Worm (Caenorhabditis elegans) whole organism, L1 larva: ENCODE results near the gene egl-2.
A peak's percentile ranks its signal among the peaks of the same experiment; 100 is the strongest.

Source experiments
- C16A3.4 ChIP-seq: fragments of 150-350 bp; optimal IDR thresholded peaks from 2 replicates; lab custom pipeline; 2014; ENCODE audit warnings: missing biosample characterization, missing genetic modification characterization
- C34B4.2 ChIP-seq: sonication (generic microtip); optimal IDR thresholded peaks from 2 replicates; lab custom pipeline; 2017; ENCODE audit warnings: mild to moderate bottlenecking, missing genetic modification characterization, missing compliant biosample characterization
- F16B12.6 ChIP-seq: fragments of 150-350 bp; optimal IDR thresholded peaks from 2 replicates; lab custom pipeline; 2014; ENCODE audit warnings: missing biosample characterization, missing genetic modification characterization
- alr-1 ChIP-seq: fragments of 200-800 bp; sonication (Bioruptor generic); optimal IDR thresholded peaks from 2 replicates; lab custom pipeline; 2018; ENCODE audit warnings: borderline replicate concordance, mild to moderate bottlenecking, missing genetic modification characterization, missing compliant biosample characterization
- aly-2 ChIP-seq: fragments of 150-350 bp; optimal IDR thresholded peaks from 2 replicates; lab custom pipeline; 2014; ENCODE audit warnings: missing biosample characterization, missing genetic modification characterization
- blmp-1 ChIP-seq: fragments of 150-350 bp; optimal IDR thresholded peaks from 2 replicates; lab custom pipeline; 2014; ENCODE audit warnings: missing biosample characterization, missing genetic modification characterization
- ceh-63 ChIP-seq: fragments of 200-800 bp; sonication (Bioruptor generic); optimal IDR thresholded peaks from 2 replicates; lab custom pipeline; 2018; ENCODE audit warnings: mild to moderate bottlenecking, missing genetic modification characterization, missing compliant biosample characterization
- ceh-90 ChIP-seq: sonication (generic microtip); optimal IDR thresholded peaks from 2 replicates; lab custom pipeline; 2016; ENCODE audit warnings: missing genetic modification characterization, missing compliant biosample characterization
- dpl-1 ChIP-seq, 3 experiments: fragments of 150-350 bp in 2 of 3; sonication (generic microtip) in 1 of 3; optimal IDR thresholded peaks; 2 replicates each; lab custom pipeline; 2014 to 2017; ENCODE audit warnings: missing biosample characterization in 3 of 3, missing genetic modification characterization in 3 of 3, missing genetic modification reagents in 3 of 3
- elt-2 ChIP-seq: sonication (generic microtip); optimal IDR thresholded peaks from 2 replicates; lab custom pipeline; 2016; ENCODE audit warnings: missing genetic modification characterization, mild to moderate bottlenecking, inconsistent platforms, missing compliant biosample characterization, missing genetic modification reagents
- fkh-4 ChIP-seq: sonication (generic microtip); optimal IDR thresholded peaks from 2 replicates; lab custom pipeline; 2016; ENCODE audit warnings: missing compliant biosample characterization, missing genetic modification characterization, borderline replicate concordance
- grh-1 ChIP-seq: fragments of 200-800 bp; sonication (Bioruptor generic); IDR thresholded peaks from 2 replicates; pipeline ENCODE4 v1.3.6; 2022; ENCODE audit warnings: missing genetic modification reagents, missing genetic modification characterization, missing compliant biosample characterization
- hpl-2 ChIP-seq: fragments of 150-350 bp; optimal IDR thresholded peaks from 2 replicates; lab custom pipeline; 2014; ENCODE audit warnings: missing biosample characterization, missing genetic modification reagents, missing genetic modification characterization
- irx-1 ChIP-seq: sonication (generic microtip); optimal IDR thresholded peaks from 2 replicates; lab custom pipeline; 2016; ENCODE audit warnings: missing genetic modification characterization, missing compliant biosample characterization
- jun-1 ChIP-seq: fragments of 150-350 bp; optimal IDR thresholded peaks from 2 replicates; lab custom pipeline; 2014; ENCODE audit warnings: missing biosample characterization, missing genetic modification reagents, missing genetic modification characterization
- lin-14 ChIP-seq: fragments of 200-800 bp; sonication (Bioruptor generic); optimal IDR thresholded peaks from 2 replicates; lab custom pipeline; 2018; ENCODE audit warnings: mild to moderate bottlenecking, missing genetic modification characterization, moderate library complexity, missing compliant biosample characterization
- lin-15B ChIP-seq: fragments of 150-350 bp; sonication (generic microtip); optimal IDR thresholded peaks from 3 replicates; lab custom pipeline; 2014; ENCODE audit warnings: missing biosample characterization, missing genetic modification characterization
- mef-2 ChIP-seq: fragments of 150-350 bp; optimal IDR thresholded peaks from 2 replicates; lab custom pipeline; 2014; ENCODE audit warnings: missing biosample characterization, missing genetic modification characterization
- mep-1 ChIP-seq: fragments of 150-350 bp; optimal IDR thresholded peaks from 2 replicates; lab custom pipeline; 2014; ENCODE audit warnings: missing biosample characterization, missing genetic modification characterization
- nhr-237 ChIP-seq: fragments of 150-350 bp; optimal IDR thresholded peaks from 2 replicates; lab custom pipeline; 2014; ENCODE audit warnings: missing biosample characterization, missing genetic modification characterization
- nhr-28 ChIP-seq: fragments of 150-350 bp; optimal IDR thresholded peaks from 2 replicates; lab custom pipeline; 2014; ENCODE audit warnings: missing biosample characterization, missing genetic modification characterization
- nhr-47 ChIP-seq: sonication (generic microtip); optimal IDR thresholded peaks from 2 replicates; lab custom pipeline; 2016; ENCODE audit warnings: mild to moderate bottlenecking, missing genetic modification characterization, moderate library complexity, missing compliant biosample characterization
- nhr-71 ChIP-seq: sonication (generic microtip); optimal IDR thresholded peaks from 2 replicates; lab custom pipeline; 2016; ENCODE audit warnings: mild to moderate bottlenecking, missing genetic modification characterization, moderate library complexity, missing compliant biosample characterization
- pag-3 ChIP-seq: sonication (generic microtip); optimal IDR thresholded peaks from 2 replicates; lab custom pipeline; 2017; ENCODE audit warnings: missing genetic modification characterization, mild to moderate bottlenecking, missing compliant biosample characterization, antibody characterized with exemption, borderline replicate concordance; ENCODE audit not compliant: insufficient read depth
- rnt-1 ChIP-seq: sonication (generic microtip); optimal IDR thresholded peaks from 2 replicates; lab custom pipeline; 2016; ENCODE audit warnings: mild to moderate bottlenecking, missing genetic modification characterization, moderate library complexity, missing compliant biosample characterization
- snu-23 ChIP-seq: sonication (generic microtip); optimal IDR thresholded peaks from 2 replicates; lab custom pipeline; 2016; ENCODE audit warnings: missing genetic modification characterization, missing compliant biosample characterization
- tbx-2 ChIP-seq: sonication (generic microtip); optimal IDR thresholded peaks from 2 replicates; lab custom pipeline; 2016; ENCODE audit warnings: missing genetic modification characterization, missing compliant biosample characterization
- unc-130 ChIP-seq: fragments of 150-350 bp; optimal IDR thresholded peaks from 2 replicates; lab custom pipeline; 2017; ENCODE audit warnings: missing biosample characterization, missing genetic modification characterization, inconsistent platforms
- unc-30 ChIP-seq: sonication (generic microtip); optimal IDR thresholded peaks from 2 replicates; lab custom pipeline; 2017; ENCODE audit warnings: missing biosample characterization, missing genetic modification characterization
- unc-86 ChIP-seq: sonication (generic microtip); optimal IDR thresholded peaks from 2 replicates; lab custom pipeline; 2016; ENCODE audit warnings: missing genetic modification characterization, missing compliant biosample characterization
- unc-98 ChIP-seq: fragments of 200-800 bp; sonication (Bioruptor generic); IDR thresholded peaks from 2 replicates; pipeline ENCODE4 v1.3.6; 2022; ENCODE audit warnings: missing genetic modification characterization, missing compliant biosample characterization
- vab-15 ChIP-seq: sonication (generic microtip); optimal IDR thresholded peaks from 2 replicates; lab custom pipeline; 2017; ENCODE audit warnings: missing genotype, mild to moderate bottlenecking, missing genetic modification characterization, missing compliant biosample characterization

The egl-2 gene

DNA sequence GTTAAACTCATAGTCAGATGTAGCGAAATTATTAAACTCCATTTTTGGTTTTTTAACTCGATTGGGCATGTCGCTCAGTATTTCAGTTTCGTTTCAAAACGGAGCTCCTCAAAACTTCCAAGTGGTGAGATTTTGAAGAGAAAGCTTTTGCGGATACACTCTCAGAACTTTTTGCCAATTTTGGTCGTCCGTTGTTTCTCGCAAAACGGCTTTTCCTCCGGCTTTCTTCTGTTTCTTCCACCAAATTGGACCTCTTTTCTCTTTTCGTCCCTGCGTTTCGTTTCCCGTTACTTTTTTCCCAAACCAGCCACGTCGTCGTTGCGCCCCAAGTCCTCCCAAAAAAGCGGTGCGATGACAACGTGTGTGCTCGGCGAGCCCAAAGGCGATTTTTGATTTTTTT lies 39.1 kb downstream of the egl-2 start, which contains the start of gene C39F7.1:
TSS of gene C39F7.1 (plus strand) at position 301 of the 400 bp plus-strand sequence.
- no peak for TF ChIP-seq hpl-2 (GFP tag; lab: Kevin White, UChicago)
- TF ChIP-seq lin-14 = peak; percentile 43
- TF ChIP-seq, all 84 proteins: peak for 1

DNA sequence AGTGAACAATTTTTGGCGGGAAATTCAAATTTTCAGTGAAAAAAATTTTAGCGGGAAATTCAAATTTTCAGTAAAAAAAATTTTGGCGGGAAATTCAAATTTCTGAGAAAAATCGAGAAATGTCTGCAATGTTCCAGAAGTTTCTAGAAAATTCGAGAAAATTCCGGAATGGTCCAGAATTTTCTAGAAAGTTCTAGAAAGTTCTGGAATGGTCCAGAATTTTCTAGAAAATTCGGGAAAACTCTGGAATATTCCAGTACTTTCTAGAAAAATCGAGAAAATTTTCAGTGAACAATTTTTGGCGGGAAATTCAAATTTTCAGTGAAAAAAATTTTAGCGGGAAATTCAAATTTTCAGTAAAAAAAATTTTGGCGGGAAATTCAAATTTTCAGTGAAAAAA lies 42.1 kb downstream of the egl-2 start:
- 0 out of 2 replicates have a peak, but pooled peaks have one; percentile 19 for TF ChIP-seq unc-98 (GFP tag; lab: Robert Waterston, UW)

DNA sequence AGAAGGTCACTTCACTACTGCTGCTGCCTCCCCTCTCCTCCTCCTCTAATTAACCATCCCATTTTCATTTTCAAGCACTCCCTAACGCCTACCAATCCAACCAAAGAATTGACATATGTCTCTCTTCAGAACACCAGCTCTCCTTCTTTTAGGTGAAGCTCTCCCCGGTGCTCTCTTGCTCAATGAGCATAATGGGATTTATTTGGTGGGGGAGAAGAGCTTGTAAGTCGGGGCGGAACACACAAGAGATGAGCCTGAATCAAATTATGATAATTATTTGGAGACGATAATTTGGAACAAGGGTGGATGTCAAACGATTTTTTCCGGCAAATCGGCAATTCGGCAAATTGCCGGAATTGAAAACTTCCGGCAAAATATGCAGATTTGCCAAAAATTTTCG lies 46.3 kb downstream of the egl-2 start:
- no peak for TF ChIP-seq unc-86
- no peak for TF ChIP-seq lin-14
- TF ChIP-seq snu-23 (GFP tag; lab: Kevin White, UChicago) = no peak
- no peak for TF ChIP-seq alr-1 (tag; lab: Kevin White, UChicago)
- no peak for TF ChIP-seq nhr-47 (tag; lab: Kevin White, UChicago)
- no peak for TF ChIP-seq elt-2 (tag; lab: Kevin White, UChicago)
- TF ChIP-seq pag-3 (tag; lab: Kevin White, UChicago) = no peak
- TF ChIP-seq C16A3.4 (tag; lab: Kevin White, UChicago) = no peak
- TF ChIP-seq nhr-28 (tag; lab: Kevin White, UChicago) = no peak
- TF ChIP-seq unc-30 = no peak
- TF ChIP-seq fkh-4 (tag; lab: Kevin White, UChicago) = no peak
- TF ChIP-seq, all 84 proteins: peak for 0

DNA sequence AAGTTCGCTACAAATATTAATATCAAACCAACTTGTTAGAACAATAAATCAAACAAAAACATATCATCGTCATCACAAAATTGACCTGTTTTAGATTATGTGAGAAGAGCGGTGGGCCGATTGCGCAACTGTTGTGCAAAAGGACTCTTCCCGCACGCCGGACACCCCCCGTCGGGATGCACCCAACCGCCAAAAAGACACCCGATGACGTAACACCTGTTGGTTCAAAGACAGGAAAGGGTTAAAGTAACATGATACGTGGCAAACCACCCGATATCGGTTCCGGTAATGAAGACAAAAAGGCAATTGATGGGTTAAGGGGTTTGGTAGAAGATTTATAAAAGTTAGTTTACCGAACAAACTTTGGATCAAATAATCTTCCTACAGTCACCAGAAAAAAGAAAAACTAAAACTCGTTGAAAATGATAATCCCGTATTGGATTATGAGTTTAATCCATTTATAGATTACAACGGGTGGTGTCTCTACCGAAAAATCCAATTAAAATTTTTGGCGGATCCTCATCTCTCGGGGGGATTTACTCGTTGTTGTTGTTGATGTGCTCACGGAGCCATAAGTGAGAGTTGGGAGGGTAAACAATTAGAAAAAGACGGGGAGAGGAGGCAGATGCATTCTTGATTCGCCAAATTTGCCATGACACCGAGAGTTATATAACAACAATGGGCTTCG lies 55.0 kb downstream of the egl-2 start:
- TF ChIP-seq F16B12.6 = no peak

DNA sequence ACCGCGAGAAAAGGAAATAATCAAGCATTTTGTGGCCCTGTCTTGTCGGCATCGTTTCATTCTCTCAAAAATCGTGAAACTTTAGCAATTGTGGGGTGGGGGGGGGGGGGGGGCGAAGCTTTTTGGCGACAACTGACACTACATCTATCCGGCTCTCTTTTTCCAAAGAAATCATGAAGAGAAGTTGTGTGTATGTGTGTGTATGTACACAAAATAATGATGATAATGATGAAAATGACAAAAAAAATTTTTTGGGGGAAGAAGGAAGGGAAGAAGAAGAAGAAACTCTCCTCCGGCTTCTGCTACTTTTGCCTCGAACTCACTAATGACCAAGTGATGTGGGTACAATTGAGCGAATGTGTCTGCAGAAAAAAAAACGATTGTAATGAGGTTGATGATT lies 56.1 kb downstream of the egl-2 start:
- TF ChIP-seq C16A3.4 (tag; lab: Kevin White, UChicago) (no peak), mef-2 (tag; lab: Kevin White, UChicago) (no peak), irx-1 (no peak), ceh-63 (GFP tag; lab: Kevin White, UChicago) (no peak), mep-1 (peak; percentile 5), blmp-1 (tag; lab: Kevin White, UChicago) (no peak), nhr-47 (tag; lab: Kevin White, UChicago) (no peak), dpl-1 (GFP tag; optimal IDR thresholded peaks at IDR 0.05; lab: Kevin White, UChicago) (no peak), jun-1 (no peak), snu-23 (GFP tag; lab: Kevin White, UChicago) (no peak), grh-1 (GFP tag; lab: Robert Waterston, UW) (no peak), vab-15 (tag; lab: Kevin White, UChicago) (no peak), nhr-71 (tag; lab: Kevin White, UChicago) (peak; percentile 41), tbx-2 (tag; lab: Kevin White, UChicago) (no peak), unc-98 (GFP tag; lab: Robert Waterston, UW) (no peak), aly-2 (tag; lab: Kevin White, UChicago) (no peak), lin-15B (tag; lab: Kevin White, UChicago) (no peak), ceh-90 (tag; lab: Kevin White, UChicago) (no peak), nhr-28 (tag; lab: Kevin White, UChicago) (no peak), rnt-1 (tag; lab: Kevin White, UChicago) (peak; percentile 39), lin-14 (peak; percentile 92), nhr-237 (no peak), unc-130 (no peak), C34B4.2 (tag; lab: Kevin White, UChicago) (no peak)
